Worm (Caenorhabditis elegans) whole organism, midembryonic: ENCODE measurements around the gene D1054.5.

Experiments
- T22C8.4 ChIP-seq: fragments of 200-800 bp; sonication (Bioruptor generic); IDR thresholded peaks from 2 replicates; pipeline ENCODE4 v1.3.6; 2022; ENCODE audit warnings: missing genetic modification characterization, missing compliant biosample characterization
- cog-1 ChIP-seq: sonication (generic microtip); optimal IDR thresholded peaks from 2 replicates; lab custom pipeline; 2016; ENCODE audit warnings: missing genetic modification characterization, missing compliant biosample characterization
- flt-1 ChIP-seq: fragments of 200-800 bp; sonication (Bioruptor generic); IDR thresholded peaks from 2 replicates; pipeline ENCODE4 v1.3.6; 2022; ENCODE audit warnings: missing genetic modification characterization, missing compliant biosample characterization
- ref-1 ChIP-seq: fragments of 200-800 bp; sonication (Bioruptor generic); conservative IDR thresholded peaks from 2 replicates; pipeline ENCODE4 v1.3.6; 2022; ENCODE audit warnings: missing genetic modification reagents, missing genetic modification characterization, missing compliant biosample characterization
- tab-1 ChIP-seq: fragments of 200-800 bp; sonication (Bioruptor generic); IDR thresholded peaks from 2 replicates; pipeline ENCODE4 v1.3.6; 2022; ENCODE audit warnings: missing genetic modification characterization, missing compliant biosample characterization

- TF ChIP-seq tab-1 (no peak), ref-1 (GFP tag; lab: Robert Waterston, UW) (no peak), flt-1 (GFP tag; lab: Robert Waterston, UW) (no peak), cog-1 (no peak), T22C8.4 (GFP tag; lab: Robert Waterston, UW) (no peak)
Observed at ce11 chrV:10754050-10754449, 22.3 kb downstream of the D1054.5 start, which contains the start of gene F28H7.7.
